Worm (Caenorhabditis elegans): Measurements from ENCODE around the gene gakh-1.

The gakh-1 gene

DNA sequence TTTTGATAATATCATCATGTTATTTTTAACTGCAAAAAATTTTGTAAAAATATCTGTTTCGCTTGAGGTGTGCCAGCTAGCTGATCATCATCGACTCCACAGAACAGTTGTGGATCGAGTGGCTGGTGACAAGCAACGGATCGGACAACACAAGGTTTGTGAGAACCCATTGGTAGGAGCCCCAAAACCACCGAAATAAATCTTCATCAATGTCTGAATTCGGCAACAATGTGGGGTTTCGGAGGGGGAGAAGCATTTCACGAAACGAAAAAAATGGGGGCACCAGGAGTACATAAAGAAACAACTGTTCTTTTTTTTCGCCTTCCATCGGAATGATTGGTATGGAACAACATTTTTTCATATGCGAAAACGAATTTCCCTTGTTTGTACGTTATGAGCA is 33.0 kb downstream of the gakh-1 start:
- TF ChIP-seq flt-1 (GFP tag; IDR thresholded peaks at IDR 0.05) (no peak), sea-1 (GFP tag; conservative IDR thresholded peaks at IDR 0.05) (no peak), hmbx-1 (tag; optimal IDR thresholded peaks at IDR 0.05) (no peak), aly-1 (tag; optimal IDR thresholded peaks at IDR 0.05) (no peak), tra-4 (tag; optimal IDR thresholded peaks at IDR 0.05) (no peak), scrt-1 (GFP tag; IDR thresholded peaks at IDR 0.05) (no peak)

DNA sequence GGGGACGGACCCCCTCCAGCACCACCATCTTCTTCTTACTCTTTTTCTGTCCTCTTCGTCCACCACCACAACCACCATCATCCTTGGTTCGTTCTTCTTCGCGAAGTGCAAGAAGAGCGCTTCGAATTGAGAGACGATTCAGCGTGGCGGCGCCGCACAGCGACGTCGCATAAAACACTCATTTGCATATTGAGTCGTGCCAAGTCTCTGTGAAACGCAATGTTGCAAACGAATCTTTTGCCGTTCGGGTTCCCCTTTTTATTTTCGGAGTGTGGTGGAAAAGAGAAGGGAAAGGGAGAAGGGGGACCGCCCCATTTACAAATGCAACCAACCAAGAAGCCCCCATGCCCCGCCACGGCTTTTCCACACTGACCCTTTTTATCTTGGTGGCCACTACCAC is 34.0 kb downstream of the gakh-1 start:
- TF ChIP-seq tbx-37 (GFP tag; conservative IDR thresholded peaks at IDR 0.05) (no peak), aly-1 (tag; optimal IDR thresholded peaks at IDR 0.05) (peak; percentile 23), ets-7 (tag; optimal IDR thresholded peaks at IDR 0.05) (no peak), F13C5.2 (tag; optimal IDR thresholded peaks at IDR 0.05) (peak; percentile 55), sea-1 (GFP tag; conservative IDR thresholded peaks at IDR 0.05) (no peak), ama-1 (optimal IDR thresholded peaks at IDR 0.05) (no peak), flt-1 (GFP tag; IDR thresholded peaks at IDR 0.05) (0 out of 2 replicates have a peak, but pooled peaks have one; percentile 7), B0310.2 (tag; optimal IDR thresholded peaks at IDR 0.05) (peak; percentile 1), scrt-1 (GFP tag; IDR thresholded peaks at IDR 0.05) (no peak), pes-1 (GFP tag; IDR thresholded peaks at IDR 0.05) (no peak), ceh-13 (GFP tag; optimal IDR thresholded peaks at IDR 0.05) (no peak), ceh-36 (tag; optimal IDR thresholded peaks at IDR 0.05) (no peak), hnd-1 (tag; optimal IDR thresholded peaks at IDR 0.05) (no peak), hmg-4 (GFP tag; optimal IDR thresholded peaks at IDR 0.05) (peak; percentile 75), hmbx-1 (tag; optimal IDR thresholded peaks at IDR 0.05) (no peak), tbx-11 (GFP tag; IDR thresholded peaks at IDR 0.05) (no peak), tra-4 (tag; optimal IDR thresholded peaks at IDR 0.05) (no peak)

DNA sequence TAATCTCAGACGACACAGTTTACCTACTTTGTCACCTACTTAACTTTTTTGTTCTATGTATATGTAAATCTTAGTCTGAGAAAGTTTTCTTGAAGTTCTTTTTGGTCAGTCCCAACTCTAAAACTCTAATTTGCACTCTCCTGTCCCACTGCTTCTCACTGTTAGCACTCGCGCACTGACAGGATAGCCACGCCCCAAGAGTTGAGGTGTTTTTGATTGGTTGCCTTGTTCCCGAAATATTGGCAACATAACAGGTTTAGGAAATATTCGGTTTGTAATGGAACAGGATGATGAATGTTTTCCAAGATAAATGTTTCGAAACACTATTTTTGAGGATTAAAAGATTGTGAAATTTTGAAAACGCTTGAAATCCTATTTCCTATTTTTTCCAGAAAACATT is 34.8 kb downstream of the gakh-1 start:
- TF ChIP-seq scrt-1 (GFP tag; IDR thresholded peaks at IDR 0.05) (no peak), ceh-36 (tag; optimal IDR thresholded peaks at IDR 0.05) (no peak), ets-7 (tag; optimal IDR thresholded peaks at IDR 0.05) (no peak), hmg-4 (GFP tag; optimal IDR thresholded peaks at IDR 0.05) (no peak), pes-1 (GFP tag; IDR thresholded peaks at IDR 0.05) (no peak), hnd-1 (tag; optimal IDR thresholded peaks at IDR 0.05) (no peak), sea-1 (GFP tag; conservative IDR thresholded peaks at IDR 0.05) (no peak), aly-1 (tag; optimal IDR thresholded peaks at IDR 0.05) (no peak), ama-1 (optimal IDR thresholded peaks at IDR 0.05) (no peak), flt-1 (GFP tag; IDR thresholded peaks at IDR 0.05) (no peak), F13C5.2 (tag; optimal IDR thresholded peaks at IDR 0.05) (no peak), B0310.2 (tag; optimal IDR thresholded peaks at IDR 0.05) (no peak), ceh-13 (GFP tag; optimal IDR thresholded peaks at IDR 0.05) (no peak)

DNA sequence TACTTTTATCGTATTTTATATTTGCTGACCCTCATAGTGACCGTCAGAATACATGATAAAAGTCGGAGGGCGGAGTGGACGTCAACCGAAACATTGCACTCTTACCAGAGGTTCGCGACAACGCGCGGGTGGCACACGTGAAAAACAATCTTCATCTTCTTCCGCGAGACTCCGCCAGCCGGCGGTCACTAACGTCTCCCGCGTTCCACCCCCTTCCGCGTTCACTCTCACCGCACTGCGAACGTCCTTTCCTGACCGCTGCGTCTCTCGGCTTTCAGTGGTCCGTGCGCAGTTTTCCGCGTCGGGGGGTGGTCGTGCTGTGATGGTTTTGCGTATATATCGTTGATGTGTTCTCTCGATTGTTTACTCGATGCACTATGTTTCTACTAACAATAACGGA is 35.9 kb downstream of the gakh-1 start:
- 0 out of 2 replicates have a peak, but pooled peaks have one; percentile 16 for TF ChIP-seq sea-1 (GFP tag; conservative IDR thresholded peaks at IDR 0.05)
- no peak for TF ChIP-seq hnd-1 (tag; optimal IDR thresholded peaks at IDR 0.05)
- 0 out of 2 replicates have a peak, but pooled peaks have one; percentile 34 for TF ChIP-seq flt-1 (GFP tag; IDR thresholded peaks at IDR 0.05)
- TF ChIP-seq tbx-37 (GFP tag; conservative IDR thresholded peaks at IDR 0.05) = no peak
- TF ChIP-seq hmg-4 (GFP tag; optimal IDR thresholded peaks at IDR 0.05) = peak; percentile 86
- TF ChIP-seq B0310.2 (tag; optimal IDR thresholded peaks at IDR 0.05) = no peak
- no peak for TF ChIP-seq aly-1 (tag; optimal IDR thresholded peaks at IDR 0.05)
- TF ChIP-seq ceh-13 (GFP tag; optimal IDR thresholded peaks at IDR 0.05) = no peak
- TF ChIP-seq ceh-36 (tag; optimal IDR thresholded peaks at IDR 0.05) = no peak
- TF ChIP-seq tbx-11 (GFP tag; IDR thresholded peaks at IDR 0.05) = no peak
- TF ChIP-seq tra-4 (tag; optimal IDR thresholded peaks at IDR 0.05) = no peak
- no peak for TF ChIP-seq pes-1 (GFP tag; IDR thresholded peaks at IDR 0.05)
- TF ChIP-seq ets-7 (tag; optimal IDR thresholded peaks at IDR 0.05) = no peak
- no peak for TF ChIP-seq ama-1 (optimal IDR thresholded peaks at IDR 0.05)
- no peak for TF ChIP-seq hmbx-1 (tag; optimal IDR thresholded peaks at IDR 0.05)
- 0 out of 2 replicates have a peak, but pooled peaks have one; percentile 19 for TF ChIP-seq scrt-1 (GFP tag; IDR thresholded peaks at IDR 0.05)
- TF ChIP-seq F13C5.2 (tag; optimal IDR thresholded peaks at IDR 0.05) = peak; percentile 29

- TF ChIP-seq ceh-13 (GFP tag; optimal IDR thresholded peaks at IDR 0.05) (no peak), pes-1 (GFP tag; IDR thresholded peaks at IDR 0.05) (0 out of 2 replicates have a peak, but pooled peaks have one; percentile 26)
Measured at ce11 chrX:5819702-5820470, 37.6 kb downstream of the gakh-1 start.

DNA sequence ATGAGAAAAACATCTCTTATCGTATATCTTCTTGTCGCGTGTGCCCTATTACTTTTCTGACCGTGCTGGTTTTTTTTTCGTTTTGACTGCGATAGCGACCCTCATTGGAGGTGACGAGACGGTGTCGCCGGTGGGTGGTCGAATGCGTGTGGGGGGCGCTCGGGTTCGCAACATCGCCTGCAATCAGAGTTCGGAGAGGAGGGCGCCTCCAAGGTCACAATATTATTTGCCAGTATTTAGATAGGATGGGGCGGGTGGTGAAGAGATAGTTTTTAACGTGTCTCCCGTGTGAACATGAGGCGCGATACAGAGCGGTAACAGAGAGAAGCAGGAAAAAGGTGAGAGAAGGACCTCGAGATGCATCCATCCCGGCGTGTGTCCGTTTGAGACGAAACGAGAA is 38.6 kb downstream of the gakh-1 start:
- TF ChIP-seq aly-1 (tag; optimal IDR thresholded peaks at IDR 0.05) (no peak), ceh-36 (tag; optimal IDR thresholded peaks at IDR 0.05) (no peak), F13C5.2 (tag; optimal IDR thresholded peaks at IDR 0.05) (no peak), ets-7 (tag; optimal IDR thresholded peaks at IDR 0.05) (no peak), flt-1 (GFP tag; IDR thresholded peaks at IDR 0.05) (no peak), B0310.2 (tag; optimal IDR thresholded peaks at IDR 0.05) (no peak), hnd-1 (tag; optimal IDR thresholded peaks at IDR 0.05) (no peak), hmg-4 (GFP tag; optimal IDR thresholded peaks at IDR 0.05) (peak; percentile 65)

DNA sequence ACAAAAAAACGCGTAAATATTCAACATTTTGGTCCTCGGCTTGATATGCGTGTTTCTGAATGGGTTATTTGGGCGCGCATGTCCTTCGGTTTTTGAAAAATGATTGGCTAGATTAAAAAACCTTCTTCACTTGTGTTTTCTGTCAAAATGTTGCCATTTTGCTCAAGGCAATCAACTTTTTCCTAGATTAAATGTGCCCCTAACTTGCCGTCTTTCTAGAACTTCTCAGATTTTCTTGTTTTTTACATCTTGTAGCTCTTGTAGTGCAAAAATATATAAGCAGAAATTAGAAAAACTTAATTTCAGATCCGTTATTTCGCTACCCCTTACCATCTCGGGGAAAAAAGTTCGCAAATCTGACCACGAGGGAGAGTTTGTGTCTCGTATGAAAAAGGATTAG is 39.5 kb downstream of the gakh-1 start, which contains the start of gene hbl-1:
hbl-1 (plus strand) TSS at position 301 of the 400 bp plus-strand sequence.
- no peak for TF ChIP-seq flt-1 (GFP tag; IDR thresholded peaks at IDR 0.05)
- no peak for TF ChIP-seq scrt-1 (GFP tag; IDR thresholded peaks at IDR 0.05)
- TF ChIP-seq hmbx-1 (tag; optimal IDR thresholded peaks at IDR 0.05) = no peak
- TF ChIP-seq B0310.2 (tag; optimal IDR thresholded peaks at IDR 0.05) = no peak
- no peak for TF ChIP-seq tbx-37 (GFP tag; conservative IDR thresholded peaks at IDR 0.05)
- no peak for TF ChIP-seq sea-1 (GFP tag; conservative IDR thresholded peaks at IDR 0.05)
- no peak for TF ChIP-seq tbx-11 (GFP tag; IDR thresholded peaks at IDR 0.05)
